Worm (Caenorhabditis elegans) whole organism, midembryonic: ENCODE data around the gene K08H10.10.
A peak's percentile ranks its signal among the peaks of the same experiment; 100 is the strongest.

Source experiments
- cog-1 ChIP-seq: sonication (generic microtip); optimal IDR thresholded peaks from 2 replicates; lab custom pipeline; 2016; ENCODE audit warnings: missing genetic modification characterization, missing compliant biosample characterization
- klf-2 ChIP-seq: fragments of 200-800 bp; sonication (Bioruptor generic); conservative IDR thresholded peaks from 2 replicates; pipeline ENCODE4 v1.3.6; 2022; ENCODE audit warnings: missing genetic modification reagents, missing genetic modification characterization, missing compliant biosample characterization
- med-1 ChIP-seq: sonication (generic microtip); optimal IDR thresholded peaks from 2 replicates; lab custom pipeline; 2017; ENCODE audit warnings: missing genetic modification characterization, mild to moderate bottlenecking, missing compliant biosample characterization, antibody characterized with exemption, missing genetic modification reagents; ENCODE audit not compliant: insufficient read depth
- ztf-23 ChIP-seq: fragments of 200-800 bp; sonication (Bioruptor generic); IDR thresholded peaks from 2 replicates; pipeline ENCODE4 v1.3.6; 2022; ENCODE audit warnings: missing genetic modification reagents, missing genetic modification characterization, missing compliant biosample characterization

DNA sequence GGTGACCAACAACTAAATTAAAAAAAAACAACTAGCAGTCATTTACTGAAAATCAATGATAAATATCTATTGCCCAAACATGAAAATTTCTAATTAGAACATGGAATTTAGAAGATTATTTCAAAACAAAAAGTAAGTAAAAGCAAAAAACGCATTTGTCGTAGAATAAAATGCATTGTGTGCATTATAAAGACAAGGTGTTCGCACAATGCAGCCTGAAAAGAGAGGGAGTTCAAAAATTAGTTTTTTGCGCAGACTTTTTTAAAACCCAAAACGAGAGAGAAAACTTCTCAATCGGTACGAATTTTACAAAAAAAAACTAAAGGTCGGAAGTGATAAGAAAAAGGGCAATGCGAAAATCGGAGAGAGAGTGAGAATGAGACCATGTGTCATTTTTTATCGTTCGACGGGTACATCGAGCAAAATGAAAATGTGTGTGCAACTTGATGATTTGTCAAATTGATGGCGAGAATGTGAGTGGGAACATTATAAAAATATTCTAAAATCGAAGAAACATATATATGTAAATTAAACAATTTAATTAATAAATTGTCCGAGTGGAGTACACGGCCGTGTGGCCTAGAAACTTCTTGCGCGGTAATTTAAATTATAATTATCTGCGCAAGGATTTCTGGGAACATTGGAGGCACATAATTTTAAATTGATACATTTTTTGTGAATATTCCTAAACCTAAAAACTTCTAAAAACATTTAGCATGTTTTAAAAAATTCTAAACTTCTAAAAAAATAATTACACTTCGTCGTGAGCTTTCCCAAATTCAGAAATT lies 30.7 kb downstream of the K08H10.10 start:
- no peak for TF ChIP-seq klf-2 (GFP tag; lab: Robert Waterston, UW)
- no peak for TF ChIP-seq med-1 (GFP tag; lab: Kevin White, UChicago)
- TF ChIP-seq cog-1 (tag; lab: Kevin White, UChicago) = no peak
- TF ChIP-seq ztf-23 (GFP tag; lab: Robert Waterston, UW) = 0 out of 2 replicates have a peak, but pooled peaks have one; percentile 29
